Fruit fly (Drosophila melanogaster): ENCODE data around the gene PCID2.

DNA sequence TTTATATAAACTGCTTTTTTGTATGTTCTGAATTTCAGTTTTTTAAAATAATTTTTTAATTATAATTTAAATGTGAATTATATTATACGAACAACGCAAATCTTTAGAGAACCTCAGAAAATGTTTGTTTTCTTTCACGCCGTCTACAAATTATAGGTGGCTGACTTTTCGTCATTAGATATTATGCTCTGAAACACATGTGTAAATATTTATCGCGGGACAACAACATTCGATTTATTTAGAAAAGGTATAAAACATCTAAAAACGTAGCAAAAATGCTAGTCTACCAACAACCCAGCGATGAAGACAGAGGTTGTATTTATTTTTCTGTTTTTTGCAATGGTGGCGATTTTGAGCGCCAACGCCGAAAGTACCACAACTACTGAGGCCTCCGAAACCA, 16.4 kb upstream of the PCID2 start, which contains the start of gene CG42832:
- TF ChIP-seq CG8478 (optimal IDR thresholded peaks at IDR 0.05) (no peak), CTCF (optimal IDR thresholded peaks at IDR 0.05) (no peak)
